Fruit fly (Drosophila melanogaster): ENCODE results near the gene PpD6.

dm6 chr2L:3121745-3122144, 12.3 kb downstream of the PpD6 start:
- TF ChIP-seq CTCF (optimal IDR thresholded peaks at IDR 0.05), result no peak
- TF ChIP-seq CG8478 (optimal IDR thresholded peaks at IDR 0.05), result no peak

Data from S2 (cell line).